Worm (Caenorhabditis elegans) whole organism, L3 larva: ENCODE results near the gene K09B11.5.

Source experiments
- R02D3.7 ChIP-seq: fragments of 150-350 bp; optimal IDR thresholded peaks from 2 replicates; lab custom pipeline; 2014; ENCODE audit warnings: missing biosample characterization, missing genetic modification characterization
- ZK546.5 ChIP-seq: sonication (generic microtip); optimal IDR thresholded peaks from 2 replicates; lab custom pipeline; 2017; ENCODE audit warnings: missing biosample characterization, missing genetic modification characterization
- aly-2 ChIP-seq: fragments of 150-350 bp; optimal IDR thresholded peaks from 2 replicates; lab custom pipeline; 2014; ENCODE audit warnings: missing biosample characterization, missing genetic modification characterization
- ama-1 ChIP-seq: fragments of 150-350 bp; optimal IDR thresholded peaks from 2 replicates; lab custom pipeline; 2018
- ceh-16 ChIP-seq: sonication (generic microtip); optimal IDR thresholded peaks from 2 replicates; lab custom pipeline; 2017; ENCODE audit warnings: missing biosample characterization, missing genetic modification characterization
- ceh-82 ChIP-seq: fragments of 150-350 bp; optimal IDR thresholded peaks from 2 replicates; lab custom pipeline; 2014; ENCODE audit warnings: missing biosample characterization, missing genetic modification characterization
- daf-12 ChIP-seq: fragments of 150-350 bp; optimal IDR thresholded peaks from 2 replicates; lab custom pipeline; 2014; ENCODE audit warnings: missing biosample characterization, missing genetic modification reagents, missing genetic modification characterization
- egl-27 ChIP-seq: sonication (generic microtip); optimal IDR thresholded peaks from 4 replicates; lab custom pipeline; 2017; ENCODE audit warnings: missing biosample characterization, missing genetic modification reagents, missing genetic modification characterization
- egl-5 ChIP-seq: fragments of 150-350 bp; optimal IDR thresholded peaks from 2 replicates; lab custom pipeline; 2017; ENCODE audit warnings: missing biosample characterization, missing genetic modification reagents, missing genetic modification characterization, inconsistent platforms
- elt-1 ChIP-seq: fragments of 150-350 bp; optimal IDR thresholded peaks from 2 replicates; lab custom pipeline; 2014; ENCODE audit warnings: missing biosample characterization, missing genetic modification characterization
- elt-2 ChIP-seq: sonication (generic microtip); optimal IDR thresholded peaks from 2 replicates; lab custom pipeline; 2016; ENCODE audit warnings: missing genetic modification reagents, mild to moderate bottlenecking, missing genetic modification characterization, missing compliant biosample characterization
- eor-1 ChIP-seq, 2 experiments: fragments of 150-350 bp; optimal IDR thresholded peaks; 2 replicates each; lab custom pipeline; 2014 to 2018; ENCODE audit warnings: missing biosample characterization in 2 of 2, missing genetic modification characterization in 2 of 2
- fkh-10 ChIP-seq: sonication (generic microtip); optimal IDR thresholded peaks from 2 replicates; lab custom pipeline; 2017; ENCODE audit warnings: missing biosample characterization, missing genetic modification reagents, missing genetic modification characterization
- fkh-2 ChIP-seq: fragments of 150-350 bp; optimal IDR thresholded peaks from 2 replicates; lab custom pipeline; 2014; ENCODE audit warnings: missing biosample characterization, missing genetic modification reagents, missing genetic modification characterization
- fos-1 ChIP-seq: fragments of 150-350 bp; optimal IDR thresholded peaks from 2 replicates; lab custom pipeline; 2014; ENCODE audit warnings: missing biosample characterization, missing genetic modification characterization
- hmg-11 ChIP-seq: sonication (generic microtip); optimal IDR thresholded peaks from 2 replicates; lab custom pipeline; 2016; ENCODE audit warnings: missing genetic modification characterization, missing compliant biosample characterization
- jun-1 ChIP-seq: fragments of 150-350 bp; optimal IDR thresholded peaks from 2 replicates; lab custom pipeline; 2014; ENCODE audit warnings: missing biosample characterization, missing genetic modification reagents, missing genetic modification characterization
- lin-39 ChIP-seq: fragments of 150-350 bp; optimal IDR thresholded peaks from 2 replicates; lab custom pipeline; 2018; ENCODE audit warnings: missing biosample characterization, missing genetic modification reagents, missing genetic modification characterization
- lsy-12 ChIP-seq: sonication (generic microtip); optimal IDR thresholded peaks from 2 replicates; lab custom pipeline; 2016; ENCODE audit warnings: mild to moderate bottlenecking, missing genetic modification characterization, missing compliant biosample characterization
- mdl-1 ChIP-seq: fragments of 150-350 bp; optimal IDR thresholded peaks from 2 replicates; lab custom pipeline; 2014; ENCODE audit warnings: missing biosample characterization, missing genetic modification characterization
- mml-1 ChIP-seq: fragments of 150-350 bp; sonication (generic microtip); optimal IDR thresholded peaks from 3 replicates; lab custom pipeline; 2014; ENCODE audit warnings: missing biosample characterization, missing genetic modification characterization
- nfya-1 ChIP-seq: sonication (generic microtip); optimal IDR thresholded peaks from 2 replicates; lab custom pipeline; 2017; ENCODE audit warnings: missing genetic modification characterization, mild to moderate bottlenecking, missing compliant biosample characterization, antibody characterized with exemption, moderate library complexity; ENCODE audit not compliant: insufficient read depth
- nhr-12 ChIP-seq: fragments of 150-350 bp; optimal IDR thresholded peaks from 2 replicates; lab custom pipeline; 2014; ENCODE audit warnings: missing biosample characterization, missing genetic modification characterization
- nhr-23 ChIP-seq: fragments of 150-350 bp; optimal IDR thresholded peaks from 2 replicates; lab custom pipeline; 2014; ENCODE audit warnings: missing biosample characterization, missing genetic modification reagents, missing genetic modification characterization
- nhr-237 ChIP-seq: fragments of 150-350 bp; optimal IDR thresholded peaks from 2 replicates; lab custom pipeline; 2014; ENCODE audit warnings: missing biosample characterization, missing genetic modification characterization
- nhr-25 ChIP-seq: sonication (generic microtip); optimal IDR thresholded peaks from 2 replicates; lab custom pipeline; 2017; ENCODE audit warnings: missing biosample characterization, missing genetic modification characterization
- nhr-28 ChIP-seq: fragments of 150-350 bp; optimal IDR thresholded peaks from 2 replicates; lab custom pipeline; 2014; ENCODE audit warnings: missing biosample characterization, missing genetic modification characterization
- nhr-43 ChIP-seq: sonication (generic microtip); optimal IDR thresholded peaks from 2 replicates; lab custom pipeline; 2016; ENCODE audit warnings: mild to moderate bottlenecking, missing genetic modification characterization, missing compliant biosample characterization; ENCODE audit not compliant: poor library complexity, severe bottlenecking
- nhr-67 ChIP-seq: fragments of 150-350 bp; optimal IDR thresholded peaks from 2 replicates; lab custom pipeline; 2014; ENCODE audit warnings: missing biosample characterization, missing genetic modification characterization
- nhr-77 ChIP-seq: fragments of 150-350 bp; optimal IDR thresholded peaks from 2 replicates; lab custom pipeline; 2014; ENCODE audit warnings: missing biosample characterization, missing genetic modification characterization
- pha-4 ChIP-seq: fragments of 150-350 bp; optimal IDR thresholded peaks from 2 replicates; lab custom pipeline; 2014; ENCODE audit warnings: missing biosample characterization, missing genetic modification reagents, missing genetic modification characterization
- pqm-1 ChIP-seq: fragments of 150-350 bp; optimal IDR thresholded peaks from 2 replicates; lab custom pipeline; 2017; ENCODE audit warnings: missing biosample characterization, missing genetic modification characterization, inconsistent platforms
- sea-2 ChIP-seq: fragments of 150-350 bp; sonication (generic microtip); optimal IDR thresholded peaks from 4 replicates; lab custom pipeline; 2014; ENCODE audit warnings: missing biosample characterization, missing genetic modification reagents, missing genetic modification characterization
- skn-1 ChIP-seq: fragments of 150-350 bp; optimal IDR thresholded peaks from 2 replicates; lab custom pipeline; 2014; ENCODE audit warnings: missing biosample characterization, missing genetic modification characterization
- snpc-4 ChIP-seq: fragments of 150-350 bp; optimal IDR thresholded peaks from 2 replicates; lab custom pipeline; 2014; ENCODE audit warnings: missing biosample characterization, missing genetic modification characterization
- tbx-2 ChIP-seq: sonication (generic microtip); optimal IDR thresholded peaks from 2 replicates; lab custom pipeline; 2016; ENCODE audit warnings: mild to moderate bottlenecking, missing genetic modification characterization, missing compliant biosample characterization
- unc-39 ChIP-seq: sonication (generic microtip); optimal IDR thresholded peaks from 4 replicates; lab custom pipeline; 2017; ENCODE audit warnings: missing biosample characterization, missing genetic modification characterization
- unc-62 ChIP-seq: fragments of 150-350 bp; sonication (generic microtip); optimal IDR thresholded peaks from 4 replicates; lab custom pipeline; 2014; ENCODE audit warnings: missing biosample characterization, missing genetic modification reagents, missing genetic modification characterization
- zag-1 ChIP-seq: fragments of 150-350 bp; optimal IDR thresholded peaks from 2 replicates; lab custom pipeline; 2014; ENCODE audit warnings: missing biosample characterization, missing genetic modification characterization
- ztf-4 ChIP-seq: fragments of 150-350 bp; optimal IDR thresholded peaks from 2 replicates; lab custom pipeline; 2014; ENCODE audit warnings: missing biosample characterization, missing genetic modification characterization

K09B11.5 gene

ce11 chrIV:13392230-13392629 lies 41.6 kb downstream of the K09B11.5 start:
- TF ChIP-seq nhr-28 (tag; lab: Kevin White, UChicago) (no peak), mml-1 (tag; lab: Kevin White, UChicago) (no peak), ama-1 (lab: Kevin White, UChicago) (peak; percentile 72), ceh-16 (no peak), nhr-43 (peak; percentile 10), jun-1 (tag; lab: Kevin White, UChicago) (no peak), ztf-4 (tag; lab: Kevin White, UChicago) (no peak), egl-27 (tag; lab: Kevin White, UChicago) (no peak), daf-12 (tag; lab: Kevin White, UChicago) (no peak), hmg-11 (no peak), skn-1 (tag; lab: Kevin White, UChicago) (no peak)

- TF ChIP-seq unc-39 (tag; lab: Kevin White, UChicago) (no peak), nhr-237 (no peak), nhr-43 (no peak), jun-1 (tag; lab: Kevin White, UChicago) (no peak), mdl-1 (tag; lab: Kevin White, UChicago) (no peak), nhr-23 (no peak), egl-27 (tag; lab: Kevin White, UChicago) (no peak), skn-1 (tag; lab: Kevin White, UChicago) (no peak), lin-39 (tag; lab: Kevin White, UChicago) (no peak), ceh-16 (no peak), aly-2 (tag; lab: Kevin White, UChicago) (no peak), mml-1 (tag; lab: Kevin White, UChicago) (no peak), elt-2 (tag; lab: Kevin White, UChicago) (no peak), snpc-4 (tag; lab: Kevin White, UChicago) (no peak)
Measured at ce11 chrIV:13390770-13391169, 43.0 kb downstream of the K09B11.5 start.

- no peak for TF ChIP-seq fos-1 (tag; lab: Kevin White, UChicago)
- TF ChIP-seq nhr-43 = peak; percentile 36
Measured at ce11 chrIV:13389237-13389636, 44.6 kb downstream of the K09B11.5 start.

- peak; percentile 54 for TF ChIP-seq nhr-43
- peak; percentile 12 for TF ChIP-seq elt-2 (tag; lab: Kevin White, UChicago)
- TF ChIP-seq tbx-2 (tag; lab: Kevin White, UChicago) = no peak
- TF ChIP-seq ztf-4 (tag; lab: Kevin White, UChicago) = peak; percentile 76
- peak; percentile 0 for TF ChIP-seq nhr-25 (tag; lab: Kevin White, UChicago)
- TF ChIP-seq lsy-12 (tag; lab: Kevin White, UChicago) = peak; percentile 51
- TF ChIP-seq jun-1 (tag; lab: Kevin White, UChicago) = peak; percentile 38
- peak; percentile 40 for TF ChIP-seq nhr-77
- TF ChIP-seq elt-1 (tag; lab: Kevin White, UChicago) = no peak
- TF ChIP-seq pqm-1 (tag; lab: Kevin White, UChicago) = peak; percentile 19
- peak; percentile 3 for TF ChIP-seq hmg-11
- no peak for TF ChIP-seq mdl-1 (tag; lab: Kevin White, UChicago)
- TF ChIP-seq ama-1 (lab: Kevin White, UChicago) = peak; percentile 80
- no peak for TF ChIP-seq ceh-82 (tag; lab: Kevin White, UChicago)
- peak; percentile 9 for TF ChIP-seq nfya-1
- peak; percentile 35 for TF ChIP-seq nhr-23
- TF ChIP-seq aly-2 (tag; lab: Kevin White, UChicago) = peak; percentile 49
Measured at ce11 chrIV:13388779-13389178, 45.0 kb downstream of the K09B11.5 start.

- TF ChIP-seq nhr-28 (tag; lab: Kevin White, UChicago) (no peak), mdl-1 (tag; lab: Kevin White, UChicago) (no peak), elt-2 (tag; lab: Kevin White, UChicago) (no peak), R02D3.7 (no peak), nhr-67 (no peak), nhr-25 (tag; lab: Kevin White, UChicago) (no peak)
- TF ChIP-seq, all 47 proteins: peak for 0
Measured at ce11 chrIV:13386903-13387302, 46.9 kb downstream of the K09B11.5 start, which contains the start of gene lsm-3. Gene lsm-3 (plus strand): TSS chrIV:13387203.

- TF ChIP-seq mdl-1 (tag; lab: Kevin White, UChicago) (no peak), hmg-11 (peak; percentile 66), eor-1 (tag; optimal IDR thresholded peaks at IDR 0.05; lab: Kevin White, UChicago) (no peak), lin-39 (tag; lab: Kevin White, UChicago) (peak; percentile 70), fkh-10 (GFP tag; lab: Kevin White, UChicago) (peak; percentile 14), zag-1 (tag; lab: Kevin White, UChicago) (no peak), lsy-12 (tag; lab: Kevin White, UChicago) (no peak), nhr-28 (tag; lab: Kevin White, UChicago) (no peak), ceh-82 (tag; lab: Kevin White, UChicago) (no peak), nhr-12 (no peak), unc-39 (tag; lab: Kevin White, UChicago) (no peak), sea-2 (GFP tag; lab: Kevin White, UChicago) (no peak), nfya-1 (peak; percentile 82), unc-62 (GFP tag; lab: Kevin White, UChicago) (no peak), skn-1 (tag; lab: Kevin White, UChicago) (peak; percentile 32), R02D3.7 (peak; percentile 53), ceh-16 (no peak), ZK546.5 (no peak), nhr-25 (tag; lab: Kevin White, UChicago) (peak; percentile 72), tbx-2 (tag; lab: Kevin White, UChicago) (no peak), fkh-2 (no peak), egl-5 (tag; lab: Kevin White, UChicago) (peak; percentile 95), ama-1 (lab: Kevin White, UChicago) (peak; percentile 9), pha-4 (tag; lab: Kevin White, UChicago) (peak; percentile 87)
Measured at ce11 chrIV:13386043-13386442, 47.8 kb downstream of the K09B11.5 start, which contains the start of the genes Y62E10A.20, Y62E10A.23 and mdt-9. Gene Y62E10A.20 (minus strand): TSS chrIV:13386091. Gene Y62E10A.23 (plus strand): TSS chrIV:13386324. Gene mdt-9 (plus strand): TSS chrIV:13386380.
